Worm (Caenorhabditis elegans) whole organism, young adult: ENCODE results near the gene srh-243.
A peak's percentile ranks its signal among the peaks of the same experiment; 100 is the strongest.

Experiments
- B0336.3 ChIP-seq: fragments of 200-800 bp; sonication (Bioruptor generic); IDR thresholded peaks from 2 replicates; pipeline ENCODE4 v1.3.6; 2022; ENCODE audit warnings: missing genetic modification characterization, missing compliant biosample characterization
- F33H1.4 ChIP-seq: fragments of 200-800 bp; sonication (Bioruptor generic); IDR thresholded peaks from 2 replicates; pipeline ENCODE4 v1.3.6; 2022; ENCODE audit warnings: missing genetic modification reagents, missing genetic modification characterization, missing compliant biosample characterization
- F37B4.10 ChIP-seq: fragments of 200-800 bp; sonication (Bioruptor generic); IDR thresholded peaks from 2 replicates; pipeline ENCODE4 v1.3.6; 2022; ENCODE audit warnings: missing genetic modification characterization, missing compliant biosample characterization
- Y53G8AR.9 ChIP-seq: fragments of 200-800 bp; sonication (Bioruptor generic); conservative IDR thresholded peaks from 2 replicates; pipeline ENCODE4 v1.3.6; 2022; ENCODE audit warnings: missing genetic modification reagents, missing genetic modification characterization, missing compliant biosample characterization
- Y56A3A.18 ChIP-seq: fragments of 200-800 bp; sonication (Bioruptor generic); IDR thresholded peaks from 2 replicates; pipeline ENCODE4 v1.3.6; 2022; ENCODE audit warnings: missing genetic modification reagents, missing genetic modification characterization, missing compliant biosample characterization
- Y79H2A.3 ChIP-seq: fragments of 200-800 bp; sonication (Bioruptor generic); conservative IDR thresholded peaks from 2 replicates; pipeline ENCODE4 v1.3.6; 2022; ENCODE audit warnings: missing genetic modification reagents, missing genetic modification characterization, missing compliant biosample characterization
- Y95B8A.8 ChIP-seq: fragments of 200-800 bp; sonication (Bioruptor generic); IDR thresholded peaks from 2 replicates; pipeline ENCODE4 v1.3.6; 2022; ENCODE audit warnings: missing genetic modification reagents, missing genetic modification characterization, missing compliant biosample characterization
- attf-3 ChIP-seq: fragments of 200-800 bp; sonication (Bioruptor generic); conservative IDR thresholded peaks from 2 replicates; pipeline ENCODE4 v1.3.6; 2022; ENCODE audit warnings: missing genetic modification reagents, missing genetic modification characterization, missing compliant biosample characterization
- attf-6 ChIP-seq: fragments of 200-800 bp; sonication (Bioruptor generic); IDR thresholded peaks from 2 replicates; pipeline ENCODE4 v1.3.6; 2022; ENCODE audit warnings: missing genetic modification reagents, missing genetic modification characterization, missing compliant biosample characterization
- ceh-58 ChIP-seq: fragments of 200-800 bp; sonication (Bioruptor generic); IDR thresholded peaks from 2 replicates; pipeline ENCODE4 v1.3.6; 2022; ENCODE audit warnings: missing genetic modification characterization, missing compliant biosample characterization
- dox-1 ChIP-seq: fragments of 200-800 bp; sonication (Bioruptor generic); IDR thresholded peaks from 2 replicates; pipeline ENCODE4 v1.3.6; 2022; ENCODE audit warnings: missing genetic modification reagents, missing genetic modification characterization, missing compliant biosample characterization
- dpff-1 ChIP-seq: sonication (generic microtip); optimal IDR thresholded peaks from 2 replicates; lab custom pipeline; 2017; ENCODE audit warnings: mild to moderate bottlenecking, missing genetic modification characterization, missing compliant biosample characterization
- hmg-1.2 ChIP-seq: fragments of 200-800 bp; sonication (Bioruptor generic); IDR thresholded peaks from 2 replicates; pipeline ENCODE4 v1.3.6; 2022; ENCODE audit warnings: missing genetic modification reagents, missing genetic modification characterization, missing compliant biosample characterization
- lin-35 ChIP-seq, 3 experiments: fragments of 150-350 bp in 2 of 3; sonication (generic microtip) in 1 of 3; optimal IDR thresholded peaks; 2 replicates each; lab custom pipeline; 2014 to 2018; ENCODE audit warnings: missing biosample characterization in 3 of 3, missing genetic modification characterization in 3 of 3, missing genetic modification reagents in 3 of 3
- lin-40 ChIP-seq: sonication (generic microtip); optimal IDR thresholded peaks from 2 replicates; lab custom pipeline; 2016; ENCODE audit warnings: missing genetic modification characterization, mild to moderate bottlenecking, missing compliant biosample characterization, missing genotype, missing genetic modification reagents
- lir-1 ChIP-seq: fragments of 200-800 bp; sonication (Bioruptor generic); conservative IDR thresholded peaks from 2 replicates; pipeline ENCODE4 v1.3.6; 2022; ENCODE audit warnings: missing genetic modification reagents, missing genetic modification characterization, missing compliant biosample characterization
- lsy-27 ChIP-seq: sonication (generic microtip); optimal IDR thresholded peaks from 2 replicates; lab custom pipeline; 2017; ENCODE audit warnings: missing genetic modification characterization, mild to moderate bottlenecking, missing compliant biosample characterization, antibody characterized with exemption, missing genotype, borderline replicate concordance; ENCODE audit not compliant: insufficient read depth
- mel-28 ChIP-seq: sonication (generic microtip); optimal IDR thresholded peaks from 2 replicates; lab custom pipeline; 2016; ENCODE audit warnings: borderline replicate concordance, mild to moderate bottlenecking, missing genetic modification characterization, missing compliant biosample characterization
- nfya-2 ChIP-seq: fragments of 200-800 bp; sonication (Bioruptor generic); IDR thresholded peaks from 2 replicates; pipeline ENCODE4 v1.3.6; 2022; ENCODE audit warnings: missing genetic modification reagents, missing genetic modification characterization, missing compliant biosample characterization
- nfyb-1 ChIP-seq: fragments of 200-800 bp; sonication (Bioruptor generic); IDR thresholded peaks from 2 replicates; pipeline ENCODE4 v1.3.6; 2022; ENCODE audit warnings: missing genetic modification reagents, missing genetic modification characterization, missing compliant biosample characterization
- nhr-120 ChIP-seq: fragments of 200-800 bp; sonication (Bioruptor generic); IDR thresholded peaks from 2 replicates; pipeline ENCODE4 v1.3.6; 2022; ENCODE audit warnings: missing genetic modification characterization, missing compliant biosample characterization
- nhr-179 ChIP-seq: sonication (generic microtip); optimal IDR thresholded peaks from 2 replicates; lab custom pipeline; 2016; ENCODE audit warnings: mild to moderate bottlenecking, missing genetic modification characterization, missing compliant biosample characterization
- nhr-27 ChIP-seq: fragments of 200-800 bp; sonication (Bioruptor generic); optimal IDR thresholded peaks from 2 replicates; lab custom pipeline; 2018; ENCODE audit warnings: mild to moderate bottlenecking, missing genetic modification characterization, moderate library complexity, missing compliant biosample characterization
- pha-4 ChIP-seq: fragments of 150-350 bp; sonication (generic microtip); optimal IDR thresholded peaks from 2 replicates; lab custom pipeline; 2014; ENCODE audit warnings: missing biosample characterization, missing genetic modification reagents, missing genetic modification characterization
- sea-2 ChIP-seq: fragments of 200-800 bp; sonication (Bioruptor generic); IDR thresholded peaks from 2 replicates; pipeline ENCODE4 v1.3.6; 2022; ENCODE audit warnings: missing genetic modification characterization, missing compliant biosample characterization
- snpc-1.1 ChIP-seq: sonication (generic microtip); optimal IDR thresholded peaks from 2 replicates; lab custom pipeline; 2017; ENCODE audit warnings: missing genetic modification characterization, mild to moderate bottlenecking, missing compliant biosample characterization, antibody characterized with exemption, moderate library complexity, missing genotype, missing genetic modification reagents; ENCODE audit not compliant: insufficient read depth
- snpc-4 ChIP-seq, 5 experiments: fragments of 150-350 bp in 1 of 5; sonication (generic microtip) in 4 of 5; optimal IDR thresholded peaks; 2 replicates each; lab custom pipeline; 2014 to 2018; ENCODE audit warnings: missing genetic modification characterization in 5 of 5, missing biosample characterization in 3 of 5, antibody characterized with exemption in 2 of 5, mild to moderate bottlenecking in 2 of 5, missing compliant biosample characterization in 2 of 5, missing genotype in 2 of 5, moderate library complexity in 2 of 5, missing genetic modification reagents in 1 of 5
- tbx-9 ChIP-seq: sonication (generic microtip); optimal IDR thresholded peaks from 2 replicates; lab custom pipeline; 2016; ENCODE audit warnings: borderline replicate concordance, missing genetic modification characterization, inconsistent platforms, missing compliant biosample characterization
- zfh-2 ChIP-seq: fragments of 200-800 bp; sonication (Bioruptor generic); conservative IDR thresholded peaks from 2 replicates; pipeline ENCODE4 v1.3.6; 2022; ENCODE audit warnings: missing genetic modification reagents, missing genetic modification characterization, missing compliant biosample characterization
- zim-3 ChIP-seq: sonication (generic microtip); optimal IDR thresholded peaks from 2 replicates; lab custom pipeline; 2017; ENCODE audit warnings: mild to moderate bottlenecking, missing genetic modification characterization, moderate library complexity, missing compliant biosample characterization
- ztf-28 ChIP-seq: fragments of 200-800 bp; sonication (Bioruptor generic); IDR thresholded peaks from 2 replicates; pipeline ENCODE4 v1.3.6; 2022; ENCODE audit warnings: missing genetic modification reagents, missing genetic modification characterization, missing compliant biosample characterization

Gene srh-243

ce11 chrV:2909525-2909924 lies 39.3 kb downstream of the srh-243 start, which contains the start of gene zmp-3:
Gene zmp-3, minus strand, starts transcription at chrV:2909625.
- TF ChIP-seq nfya-2 (GFP tag; lab: Robert Waterston, UW), result no peak

DNA sequence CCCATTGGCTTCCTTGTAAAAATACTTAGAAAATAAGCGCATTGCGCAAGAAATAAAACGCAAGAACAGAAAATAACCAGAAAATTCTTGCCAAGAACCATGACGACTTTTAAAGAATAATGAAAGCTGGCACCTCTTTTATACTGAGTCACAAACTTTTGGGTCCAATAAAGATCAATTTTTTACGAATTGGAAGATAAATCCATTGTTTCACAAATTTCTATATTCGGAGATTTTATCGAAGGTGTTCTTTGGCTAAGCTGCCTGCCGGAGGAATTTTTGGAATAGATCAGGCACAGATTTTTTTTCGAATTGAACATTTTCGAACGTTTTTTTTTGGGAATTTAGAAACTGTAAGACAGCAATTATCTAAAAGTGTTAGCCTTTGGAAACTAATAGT lies 42.7 kb downstream of the srh-243 start, which contains the start of gene C31B8.9:
Gene C31B8.9, minus strand, starts transcription at position 101 of the 400 bp plus-strand sequence.
- TF ChIP-seq attf-6 (GFP tag; lab: Robert Waterston, UW) (no peak), tbx-9 (no peak), dox-1 (GFP tag; lab: Robert Waterston, UW) (no peak), pha-4 (tag; lab: Kevin White, UChicago) (no peak), nhr-120 (no peak), attf-3 (no peak), nfyb-1 (no peak), zim-3 (no peak), F33H1.4 (GFP tag; lab: Robert Waterston, UW) (no peak), lin-40 (tag; lab: Kevin White, UChicago) (no peak), B0336.3 (GFP tag; lab: Robert Waterston, UW) (no peak), sea-2 (GFP tag; lab: Robert Waterston, UW) (no peak), lin-35 (GFP tag; optimal IDR thresholded peaks at IDR 0.05; lab: Kevin White, UChicago) (no peak), lsy-27 (tag; lab: Kevin White, UChicago) (no peak), mel-28 (tag; lab: Kevin White, UChicago) (no peak), nfya-2 (GFP tag; lab: Robert Waterston, UW) (no peak)
- TF ChIP-seq, all 124 proteins: peak for 0

DNA sequence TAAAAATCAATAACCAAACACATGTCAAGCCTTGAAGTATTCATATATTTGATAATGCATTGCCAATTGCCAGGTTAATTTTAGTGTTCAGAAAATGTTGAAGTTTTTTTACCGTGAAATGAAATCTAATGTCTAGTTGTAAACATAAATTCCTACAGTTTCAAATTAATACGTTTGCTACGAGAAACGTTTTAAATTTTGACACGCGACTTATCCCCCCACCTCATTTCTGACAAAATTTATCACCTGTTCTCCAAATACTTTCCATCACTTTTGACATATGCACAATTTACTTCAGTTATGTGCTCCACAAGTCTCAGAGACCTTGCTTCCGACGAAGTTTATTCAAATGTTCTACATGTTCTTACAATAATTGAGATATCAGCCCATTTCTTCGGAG lies 43.7 kb downstream of the srh-243 start, which contains the start of gene srh-146:
Gene srh-146, plus strand, starts transcription at position 301 of the 400 bp plus-strand sequence.
- no peak for TF ChIP-seq F37B4.10 (GFP tag; lab: Robert Waterston, UW)
- TF ChIP-seq Y95B8A.8, result no peak
- TF ChIP-seq ceh-58 (GFP tag; lab: Robert Waterston, UW), result no peak
- TF ChIP-seq zfh-2 (GFP tag; lab: Robert Waterston, UW), result no peak
- no peak for TF ChIP-seq Y79H2A.3 (GFP tag; lab: Robert Waterston, UW)
- no peak for TF ChIP-seq tbx-9
- no peak for TF ChIP-seq B0336.3 (GFP tag; lab: Robert Waterston, UW)
- TF ChIP-seq nhr-179 (tag; lab: Kevin White, UChicago), result no peak
- TF ChIP-seq dpff-1 (tag; lab: Kevin White, UChicago), result no peak
- no peak for TF ChIP-seq Y56A3A.18
- TF ChIP-seq hmg-1.2 (GFP tag; lab: Robert Waterston, UW), result no peak
- no peak for TF ChIP-seq lir-1 (GFP tag; lab: Robert Waterston, UW)
- TF ChIP-seq F33H1.4 (GFP tag; lab: Robert Waterston, UW), result no peak
- no peak for TF ChIP-seq Y53G8AR.9 (GFP tag; lab: Robert Waterston, UW)
- TF ChIP-seq ztf-28 (GFP tag; lab: Robert Waterston, UW), result no peak

- peak; percentile 87 for TF ChIP-seq snpc-4 (GFP tag; optimal IDR thresholded peaks at IDR 0.05; lab: Kevin White, UChicago)
- peak; percentile 64 to 95 (median 82) for TF ChIP-seq snpc-4 (tag; optimal IDR thresholded peaks at IDR 0.05; lab: Kevin White, UChicago)
- TF ChIP-seq nhr-27 (tag; lab: Kevin White, UChicago), result no peak
- peak; percentile 86 for TF ChIP-seq snpc-1.1 (tag; lab: Kevin White, UChicago)
- TF ChIP-seq hmg-1.2 (GFP tag; lab: Robert Waterston, UW), result peak; percentile 60; the same call in 1 of the 2 replicates
- TF ChIP-seq, all 124 proteins: peak for 3
These were observed 49.9 kb downstream of the srh-243 start for ce11 chrV:2920125-2920524.
